Worm (Caenorhabditis elegans) whole organism, early embryonic: ENCODE data around the gene acs-20.

ENCODE experiments used
- B0310.2 ChIP-seq: sonication (generic microtip); optimal IDR thresholded peaks from 2 replicates; lab custom pipeline; 2016; ENCODE audit warnings: mild to moderate bottlenecking, missing genetic modification characterization, missing compliant biosample characterization
- F13C5.2 ChIP-seq: sonication (generic microtip); optimal IDR thresholded peaks from 2 replicates; lab custom pipeline; 2017; ENCODE audit warnings: mild to moderate bottlenecking, missing genetic modification characterization, inconsistent platforms, missing compliant biosample characterization
- aly-1 ChIP-seq: sonication (generic microtip); optimal IDR thresholded peaks from 2 replicates; lab custom pipeline; 2016; ENCODE audit warnings: missing genetic modification characterization, missing compliant biosample characterization
- ama-1 ChIP-seq: fragments of 150-350 bp; optimal IDR thresholded peaks from 2 replicates; lab custom pipeline; 2014
- ceh-13 ChIP-seq: fragments of 200-800 bp; sonication (Bioruptor generic); optimal IDR thresholded peaks from 2 replicates; lab custom pipeline; 2018; ENCODE audit warnings: mild to moderate bottlenecking, missing genetic modification characterization, missing compliant biosample characterization
- ceh-36 ChIP-seq: sonication (generic microtip); optimal IDR thresholded peaks from 2 replicates; lab custom pipeline; 2016; ENCODE audit warnings: missing genetic modification characterization, inconsistent platforms, missing compliant biosample characterization
- ets-7 ChIP-seq: sonication (generic microtip); optimal IDR thresholded peaks from 2 replicates; lab custom pipeline; 2016; ENCODE audit warnings: missing genotype, missing genetic modification characterization, missing compliant biosample characterization
- flt-1 ChIP-seq: fragments of 200-800 bp; sonication (Bioruptor generic); IDR thresholded peaks from 2 replicates; pipeline ENCODE4 v1.3.6; 2022; ENCODE audit warnings: missing genetic modification characterization, missing compliant biosample characterization
- hmbx-1 ChIP-seq: sonication (generic microtip); optimal IDR thresholded peaks from 2 replicates; lab custom pipeline; 2016; ENCODE audit warnings: mild to moderate bottlenecking, missing genetic modification characterization, missing compliant biosample characterization
- hmg-4 ChIP-seq: fragments of 200-800 bp; sonication (Bioruptor generic); optimal IDR thresholded peaks from 2 replicates; lab custom pipeline; 2018; ENCODE audit warnings: mild to moderate bottlenecking, missing genetic modification characterization, missing compliant biosample characterization
- hnd-1 ChIP-seq: sonication (generic microtip); optimal IDR thresholded peaks from 2 replicates; lab custom pipeline; 2016; ENCODE audit warnings: missing genetic modification characterization, missing compliant biosample characterization
- pes-1 ChIP-seq: fragments of 200-800 bp; sonication (Bioruptor generic); IDR thresholded peaks from 2 replicates; pipeline ENCODE4 v1.3.6; 2022; ENCODE audit warnings: missing genetic modification reagents, missing genetic modification characterization, missing compliant biosample characterization
- scrt-1 ChIP-seq: fragments of 200-800 bp; sonication (Bioruptor generic); IDR thresholded peaks from 2 replicates; pipeline ENCODE4 v1.3.6; 2022; ENCODE audit warnings: missing genetic modification characterization, missing compliant biosample characterization
- sea-1 ChIP-seq: fragments of 200-800 bp; sonication (Bioruptor generic); conservative IDR thresholded peaks from 2 replicates; pipeline ENCODE4 v1.3.6; 2022; ENCODE audit warnings: missing genetic modification characterization, missing compliant biosample characterization
- tbx-11 ChIP-seq: fragments of 200-800 bp; sonication (Bioruptor generic); IDR thresholded peaks from 2 replicates; pipeline ENCODE4 v1.3.6; 2022; ENCODE audit warnings: missing genetic modification characterization, missing compliant biosample characterization
- tbx-37 ChIP-seq: fragments of 200-800 bp; sonication (Bioruptor generic); conservative IDR thresholded peaks from 2 replicates; pipeline ENCODE4 v1.3.6; 2022; ENCODE audit warnings: missing genetic modification reagents, missing genetic modification characterization, missing compliant biosample characterization
- tra-4 ChIP-seq: sonication (generic microtip); optimal IDR thresholded peaks from 2 replicates; lab custom pipeline; 2017; ENCODE audit warnings: missing genetic modification characterization, missing compliant biosample characterization

acs-20 gene

DNA sequence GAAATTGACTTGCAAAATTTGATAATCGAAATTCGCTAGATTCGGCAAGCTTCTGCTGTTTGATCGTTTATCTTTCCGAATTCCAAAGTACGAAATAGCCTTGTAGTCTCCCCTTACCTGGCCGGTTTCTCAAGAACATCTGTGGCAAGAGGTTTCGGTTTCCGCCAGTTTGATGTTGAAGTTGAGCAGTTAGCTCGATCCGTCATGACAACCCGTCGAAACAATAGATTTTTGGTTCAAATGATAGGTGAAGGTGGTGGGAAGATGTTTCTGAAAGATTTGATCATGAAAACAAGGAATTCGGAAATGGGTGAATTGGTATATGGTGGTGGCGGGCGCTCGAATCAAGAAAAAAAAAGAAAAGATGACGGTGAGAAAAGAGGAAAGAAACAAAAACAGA, at the start of gene acs-20:
Gene acs-20, minus strand, starts transcription at position 270 of the 400 bp plus-strand sequence.
- no peak for TF ChIP-seq scrt-1 (GFP tag; lab: Robert Waterston, UW)
- TF ChIP-seq B0310.2 (tag; lab: Kevin White, UChicago): no peak
- TF ChIP-seq flt-1: no peak
- TF ChIP-seq hmbx-1 (tag; lab: Kevin White, UChicago): no peak
- TF ChIP-seq ceh-36 (tag; lab: Kevin White, UChicago): no peak
- no peak for TF ChIP-seq ets-7
- no peak for TF ChIP-seq ceh-13 (GFP tag; lab: Kevin White, UChicago)
- no peak for TF ChIP-seq hnd-1 (tag; lab: Kevin White, UChicago)
- no peak for TF ChIP-seq tbx-37 (GFP tag; lab: Robert Waterston, UW)
- no peak for TF ChIP-seq aly-1 (tag; lab: Kevin White, UChicago)
- no peak for TF ChIP-seq ama-1
- TF ChIP-seq sea-1 (GFP tag; lab: Robert Waterston, UW): no peak
- TF ChIP-seq tbx-11 (GFP tag; lab: Robert Waterston, UW): no peak
- no peak for TF ChIP-seq hmg-4
- TF ChIP-seq F13C5.2 (tag; lab: Kevin White, UChicago): no peak
- no peak for TF ChIP-seq tra-4 (tag; lab: Kevin White, UChicago)
- TF ChIP-seq pes-1: no peak

DNA sequence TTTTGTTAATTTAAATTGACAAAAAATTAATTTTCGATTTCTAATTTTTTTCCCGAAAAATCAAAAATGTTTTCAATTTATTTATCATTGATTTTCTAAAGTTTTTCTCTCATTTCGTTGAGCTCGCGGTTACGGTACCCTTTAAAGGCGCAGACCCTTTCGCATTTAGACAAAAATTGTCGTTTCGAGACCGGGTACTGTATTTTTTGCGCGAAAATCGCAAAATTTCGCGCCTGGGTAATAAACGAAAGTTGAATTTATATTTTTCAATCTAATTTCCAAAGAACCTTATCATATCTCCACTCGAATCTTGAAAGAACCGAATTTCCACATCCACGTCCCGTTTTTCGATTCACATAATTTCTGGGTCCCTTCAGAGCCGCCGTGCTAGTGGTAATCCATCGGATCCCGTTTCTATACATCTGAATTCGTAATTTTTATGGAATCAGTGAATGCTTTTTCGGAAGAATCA, 47.0 kb upstream of the acs-20 start, which contains the start of gene C25G4.3:
Gene C25G4.3, minus strand, starts transcription at position 422 of the 472 bp plus-strand sequence.
- no peak for TF ChIP-seq F13C5.2 (tag; lab: Kevin White, UChicago)
- TF ChIP-seq sea-1 (GFP tag; lab: Robert Waterston, UW): no peak
- no peak for TF ChIP-seq tra-4 (tag; lab: Kevin White, UChicago)
- TF ChIP-seq B0310.2 (tag; lab: Kevin White, UChicago): no peak
- TF ChIP-seq ama-1: no peak
- no peak for TF ChIP-seq hnd-1 (tag; lab: Kevin White, UChicago)
- no peak for TF ChIP-seq scrt-1 (GFP tag; lab: Robert Waterston, UW)
- TF ChIP-seq flt-1: no peak
- TF ChIP-seq pes-1: no peak
- TF ChIP-seq tbx-37 (GFP tag; lab: Robert Waterston, UW): no peak
- no peak for TF ChIP-seq hmg-4
- TF ChIP-seq tbx-11 (GFP tag; lab: Robert Waterston, UW): no peak
- no peak for TF ChIP-seq ets-7

DNA sequence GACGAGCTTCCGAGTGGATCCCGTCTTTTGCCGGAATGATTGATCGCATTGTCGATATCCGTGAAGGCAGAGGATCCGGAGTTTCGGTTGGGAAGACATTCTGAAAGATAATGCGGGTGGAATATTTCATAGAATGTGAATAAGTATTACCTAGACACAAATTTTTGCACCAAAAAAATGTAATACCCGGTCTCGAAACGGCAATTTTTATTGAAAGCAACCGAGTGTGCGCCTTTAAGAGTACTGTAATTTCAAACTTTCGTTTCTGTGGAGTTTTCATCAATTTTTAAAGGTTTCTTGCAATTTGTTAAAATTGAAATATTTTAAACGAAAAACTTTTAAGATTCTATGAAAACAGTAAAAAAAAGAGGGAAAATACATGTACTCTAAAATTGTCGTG, 45.4 kb upstream of the acs-20 start, which contains the start of gene C25G4.2:
Gene C25G4.2, minus strand, starts transcription at position 100 of the 400 bp plus-strand sequence.
- no peak for TF ChIP-seq ceh-36 (tag; lab: Kevin White, UChicago)
- TF ChIP-seq scrt-1 (GFP tag; lab: Robert Waterston, UW): no peak
- no peak for TF ChIP-seq tbx-37 (GFP tag; lab: Robert Waterston, UW)
- TF ChIP-seq tbx-11 (GFP tag; lab: Robert Waterston, UW): no peak
- TF ChIP-seq hmg-4: no peak
- no peak for TF ChIP-seq B0310.2 (tag; lab: Kevin White, UChicago)
- TF ChIP-seq flt-1: no peak
- TF ChIP-seq F13C5.2 (tag; lab: Kevin White, UChicago): no peak
- TF ChIP-seq aly-1 (tag; lab: Kevin White, UChicago): no peak
- no peak for TF ChIP-seq tra-4 (tag; lab: Kevin White, UChicago)
- TF ChIP-seq hmbx-1 (tag; lab: Kevin White, UChicago): no peak
- no peak for TF ChIP-seq sea-1 (GFP tag; lab: Robert Waterston, UW)
- no peak for TF ChIP-seq ama-1

DNA sequence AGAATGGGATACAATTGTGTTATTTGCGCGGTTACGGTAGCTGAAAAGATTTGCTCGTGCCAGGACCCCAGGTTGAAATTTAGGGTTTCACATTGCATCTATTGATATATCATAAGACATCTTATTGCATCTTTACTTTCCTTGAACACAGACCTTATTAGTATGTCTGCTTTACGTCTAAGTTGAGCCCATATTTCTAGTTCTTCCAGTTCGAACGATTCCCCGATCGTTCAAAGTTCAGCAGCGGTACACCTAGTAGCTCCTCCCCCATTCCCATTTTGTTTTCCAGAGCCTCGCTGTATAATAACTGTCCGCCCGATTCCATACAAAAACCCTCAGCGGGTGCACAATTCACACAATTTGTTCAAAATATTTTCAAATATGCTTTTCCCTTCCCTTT, 43.2 kb upstream of the acs-20 start, which contains the start of gene C25G4.17:
Gene C25G4.17, plus strand, starts transcription at position 301 of the 400 bp plus-strand sequence.
- TF ChIP-seq scrt-1 (GFP tag; lab: Robert Waterston, UW): no peak
- TF ChIP-seq ceh-13 (GFP tag; lab: Kevin White, UChicago): no peak
- TF ChIP-seq B0310.2 (tag; lab: Kevin White, UChicago): no peak
- no peak for TF ChIP-seq ceh-36 (tag; lab: Kevin White, UChicago)
- no peak for TF ChIP-seq tbx-11 (GFP tag; lab: Robert Waterston, UW)
- no peak for TF ChIP-seq flt-1
- TF ChIP-seq aly-1 (tag; lab: Kevin White, UChicago): no peak
- no peak for TF ChIP-seq tbx-37 (GFP tag; lab: Robert Waterston, UW)
- no peak for TF ChIP-seq hnd-1 (tag; lab: Kevin White, UChicago)
- no peak for TF ChIP-seq hmbx-1 (tag; lab: Kevin White, UChicago)

DNA sequence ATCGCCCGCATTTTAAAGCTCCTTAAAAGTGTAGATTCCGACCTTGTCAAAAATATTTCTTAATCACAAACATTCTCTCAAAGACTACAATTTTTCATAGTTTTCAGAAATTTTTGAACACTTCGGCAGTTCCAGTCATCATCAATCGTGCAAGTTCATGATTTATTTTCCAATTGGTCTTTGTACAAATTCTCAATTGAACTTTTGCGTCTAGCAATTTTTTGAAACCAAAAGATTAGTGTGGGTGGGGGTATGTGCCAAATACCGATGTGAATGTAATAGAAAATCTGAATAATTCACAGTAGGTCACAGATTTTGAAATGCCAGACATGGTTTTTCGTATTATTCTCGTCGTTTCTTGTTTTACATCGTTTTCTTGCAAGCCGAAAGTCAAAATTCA, 39.9 kb upstream of the acs-20 start, which contains the start of gene clec-185:
Gene clec-185, plus strand, starts transcription at position 301 of the 400 bp plus-strand sequence.
- TF ChIP-seq F13C5.2 (tag; lab: Kevin White, UChicago) (no peak), hnd-1 (tag; lab: Kevin White, UChicago) (no peak), sea-1 (GFP tag; lab: Robert Waterston, UW) (no peak), B0310.2 (tag; lab: Kevin White, UChicago) (no peak), ama-1 (no peak), tbx-37 (GFP tag; lab: Robert Waterston, UW) (no peak), pes-1 (no peak), tra-4 (tag; lab: Kevin White, UChicago) (no peak), ceh-13 (GFP tag; lab: Kevin White, UChicago) (no peak), ets-7 (no peak), flt-1 (no peak), ceh-36 (tag; lab: Kevin White, UChicago) (no peak), scrt-1 (GFP tag; lab: Robert Waterston, UW) (no peak), hmg-4 (no peak), hmbx-1 (tag; lab: Kevin White, UChicago) (no peak), aly-1 (tag; lab: Kevin White, UChicago) (no peak)

DNA sequence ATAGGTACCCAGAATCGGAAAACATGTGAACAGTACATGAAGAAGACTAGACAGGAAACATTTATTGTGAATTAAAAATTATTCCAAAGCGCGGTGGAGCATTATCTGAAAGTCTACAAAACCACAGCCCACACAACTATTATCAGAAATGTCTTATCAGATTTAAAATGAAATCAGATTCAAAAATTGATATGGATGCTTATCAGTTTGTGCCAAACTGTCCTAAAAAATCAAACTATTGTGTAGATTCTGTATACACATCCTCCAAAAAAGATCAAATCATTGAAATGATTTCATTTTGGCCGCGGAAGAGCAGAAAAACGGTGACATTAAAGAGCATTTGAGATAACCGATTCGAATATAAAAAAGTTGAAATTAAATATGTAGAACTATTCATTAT, 36.9 kb upstream of the acs-20 start, which contains the start of gene irg-4:
Gene irg-4, plus strand, starts transcription at position 392 of the 400 bp plus-strand sequence.
- TF ChIP-seq F13C5.2 (tag; lab: Kevin White, UChicago) (no peak), tra-4 (tag; lab: Kevin White, UChicago) (no peak), ceh-13 (GFP tag; lab: Kevin White, UChicago) (no peak), B0310.2 (tag; lab: Kevin White, UChicago) (no peak), tbx-37 (GFP tag; lab: Robert Waterston, UW) (no peak), tbx-11 (GFP tag; lab: Robert Waterston, UW) (no peak), ceh-36 (tag; lab: Kevin White, UChicago) (no peak), hmg-4 (no peak), ama-1 (no peak)
